Fruit fly (Drosophila melanogaster): ENCODE results near the gene Rab23.

Rab23 gene

DNA sequence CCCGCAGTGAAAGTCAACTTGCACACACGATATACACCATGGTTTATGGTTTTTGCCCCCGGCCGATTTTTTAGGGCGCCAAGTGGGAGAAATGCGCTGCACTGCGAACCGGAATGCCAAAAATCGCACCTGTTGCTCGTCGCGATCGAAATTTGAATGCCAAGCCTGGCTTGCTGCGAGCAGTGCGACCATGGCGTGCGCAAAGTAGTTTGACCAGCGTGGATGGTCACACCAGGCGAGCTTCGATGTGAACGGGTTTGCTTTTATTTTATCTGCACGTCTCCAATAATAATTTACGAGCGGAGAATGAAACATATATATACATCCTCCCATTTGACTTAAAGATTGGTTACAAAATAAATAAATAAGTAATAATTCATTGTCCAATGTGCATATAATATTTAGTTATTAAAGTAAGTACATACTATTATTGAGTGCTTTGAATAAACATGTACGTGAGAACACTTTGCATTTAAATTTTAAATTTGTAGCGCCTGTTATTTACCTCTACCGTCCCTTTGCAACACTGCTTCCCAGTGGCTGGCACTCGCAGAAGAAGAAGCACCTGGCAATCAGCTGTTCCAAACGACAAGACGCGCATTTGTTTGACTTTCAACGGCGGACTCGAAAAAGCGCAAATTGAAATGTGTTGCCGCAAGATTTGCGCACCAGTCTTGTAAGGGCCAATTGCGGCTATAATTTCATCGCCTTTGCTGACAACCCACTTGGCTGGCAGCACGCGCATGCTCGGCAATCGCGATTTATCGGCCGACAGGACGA is at the start of gene Rab23, which contains the start of gene plx:
Gene Rab23 (minus strand): TSS at position 166 of the 780 bp plus-strand sequence.
Gene plx (plus strand): TSS at position 587 of the 780 bp plus-strand sequence.
- no peak for TF ChIP-seq Hr83 (GFP tag; optimal IDR thresholded peaks at IDR 0.05; ENCODE audit: poor library complexity, severe bottlenecking)
- no peak for TF ChIP-seq GATAd (GFP tag; optimal IDR thresholded peaks at IDR 0.05)
- no peak for TF ChIP-seq Dfd (GFP tag; optimal IDR thresholded peaks at IDR 0.05)
- no peak for TF ChIP-seq brk (GFP tag; optimal IDR thresholded peaks at IDR 0.05)
- TF ChIP-seq sv (GFP tag; optimal IDR thresholded peaks at IDR 0.05), result no peak
- TF ChIP-seq psq (GFP tag; optimal IDR thresholded peaks at IDR 0.05), result no peak
- no peak for TF ChIP-seq lola (GFP tag; optimal IDR thresholded peaks at IDR 0.05)
- no peak for TF ChIP-seq CG32264 (GFP tag; optimal IDR thresholded peaks at IDR 0.05)
- peak; percentile 29 for TF ChIP-seq h (GFP tag; optimal IDR thresholded peaks at IDR 0.05)
- TF ChIP-seq woc (GFP tag; optimal IDR thresholded peaks at IDR 0.05), result no peak
- no peak for TF ChIP-seq Rel (GFP tag; optimal IDR thresholded peaks at IDR 0.05)
- no peak for TF ChIP-seq Rel (tag; optimal IDR thresholded peaks at IDR 0.05)
- no peak for TF ChIP-seq dsf (GFP tag; optimal IDR thresholded peaks at IDR 0.05; ENCODE audit: borderline replicate concordance)
- TF ChIP-seq Myc (optimal IDR thresholded peaks at IDR 0.05), result peak; percentile 53
- no peak for TF ChIP-seq Mio (GFP tag; optimal IDR thresholded peaks at IDR 0.05)
- no peak for TF ChIP-seq Hr78 (GFP tag; optimal IDR thresholded peaks at IDR 0.05)
- no peak for TF ChIP-seq dl (GFP tag; optimal IDR thresholded peaks at IDR 0.05; ENCODE audit: insufficient read depth in 1 of 2, partially characterized antibody in 2 of 2)
- TF ChIP-seq foxo (GFP tag; optimal IDR thresholded peaks at IDR 0.05), result peak in 1 of 2 experiments; percentile 28
- TF ChIP-seq Dif (GFP tag; optimal IDR thresholded peaks at IDR 0.05; ENCODE audit: partially characterized antibody), result peak; percentile 51
- no peak for TF ChIP-seq ey (GFP tag; optimal IDR thresholded peaks at IDR 0.05)
- no peak for TF ChIP-seq dmrt93B (GFP tag; optimal IDR thresholded peaks at IDR 0.05)
- no peak for TF ChIP-seq usp (GFP tag; optimal IDR thresholded peaks at IDR 0.05)
- peak; percentile 18 for TF ChIP-seq HLH106 (tag; optimal IDR thresholded peaks at IDR 0.05)
- TF ChIP-seq Vsx2 (GFP tag; optimal IDR thresholded peaks at IDR 0.05; ENCODE audit: partially characterized antibody), result no peak
- TF ChIP-seq br (GFP tag; optimal IDR thresholded peaks at IDR 0.05), result no peak
- TF ChIP-seq pan (optimal IDR thresholded peaks at IDR 0.05), result no peak
- no peak for TF ChIP-seq fru (GFP tag; optimal IDR thresholded peaks at IDR 0.05)
- TF ChIP-seq jim (GFP tag; optimal IDR thresholded peaks at IDR 0.05), result no peak
- TF ChIP-seq rgr (GFP tag; optimal IDR thresholded peaks at IDR 0.05), result peak; percentile 39
- no peak for TF ChIP-seq N (GFP tag; optimal IDR thresholded peaks at IDR 0.05)
- TF ChIP-seq Sp1 (GFP tag; optimal IDR thresholded peaks at IDR 0.05), result no peak
- TF ChIP-seq sage (GFP tag; optimal IDR thresholded peaks at IDR 0.05), result no peak
- TF ChIP-seq Hnf4 (GFP tag; optimal IDR thresholded peaks at IDR 0.05), result peak; percentile 54
- no peak for TF ChIP-seq CG9705 (GFP tag; optimal IDR thresholded peaks at IDR 0.05)
- TF ChIP-seq OdsH (GFP tag; optimal IDR thresholded peaks at IDR 0.05), result peak; percentile 4
- peak; percentile 19 for TF ChIP-seq Jra (GFP tag; optimal IDR thresholded peaks at IDR 0.05)
- TF ChIP-seq Abd-B (GFP tag; optimal IDR thresholded peaks at IDR 0.05), result no peak
- TF ChIP-seq CrebA (GFP tag; optimal IDR thresholded peaks at IDR 0.05; ENCODE audit: borderline replicate concordance), result no peak
- TF ChIP-seq tai (GFP tag; optimal IDR thresholded peaks at IDR 0.05), result peak; percentile 31

- TF ChIP-seq Hr83 (GFP tag; optimal IDR thresholded peaks at IDR 0.05; ENCODE audit: poor library complexity, severe bottlenecking), result no peak
- no peak for TF ChIP-seq CG9705 (GFP tag; optimal IDR thresholded peaks at IDR 0.05)
- peak; percentile 68 for TF ChIP-seq Myc (optimal IDR thresholded peaks at IDR 0.05)
Measured at dm6 chr3R:5733181-5733580, 47.9 kb upstream of the Rab23 start, which contains the start of gene CG1239. Gene CG1239, plus strand, starts transcription at chr3R:5733513.

Measured in whole organism, wandering third instar larva.